Worm (Caenorhabditis elegans) whole organism, L1 larva: Measurements from ENCODE around the gene aco-2.

ENCODE experiments used
- ces-1 ChIP-seq: fragments of 150-350 bp; optimal IDR thresholded peaks from 2 replicates; lab custom pipeline; 2014; ENCODE audit warnings: missing biosample characterization, missing genetic modification reagents, missing genetic modification characterization
- elt-2 ChIP-seq: sonication (generic microtip); optimal IDR thresholded peaks from 2 replicates; lab custom pipeline; 2016; ENCODE audit warnings: missing genetic modification characterization, mild to moderate bottlenecking, inconsistent platforms, missing compliant biosample characterization, missing genetic modification reagents
- fkh-4 ChIP-seq: sonication (generic microtip); optimal IDR thresholded peaks from 2 replicates; lab custom pipeline; 2016; ENCODE audit warnings: missing compliant biosample characterization, missing genetic modification characterization, borderline replicate concordance
- lin-14 ChIP-seq: fragments of 200-800 bp; sonication (Bioruptor generic); optimal IDR thresholded peaks from 2 replicates; lab custom pipeline; 2018; ENCODE audit warnings: mild to moderate bottlenecking, missing genetic modification characterization, moderate library complexity, missing compliant biosample characterization
- lin-15B ChIP-seq: fragments of 150-350 bp; sonication (generic microtip); optimal IDR thresholded peaks from 3 replicates; lab custom pipeline; 2014; ENCODE audit warnings: missing biosample characterization, missing genetic modification characterization
- lin-39 ChIP-seq: fragments of 150-350 bp; optimal IDR thresholded peaks from 2 replicates; lab custom pipeline; 2014; ENCODE audit warnings: missing biosample characterization, missing genetic modification reagents, missing genetic modification characterization
- lsy-2 ChIP-seq, 2 experiments: fragments of 150-350 bp; optimal IDR thresholded peaks; 2 replicates each; lab custom pipeline; 2014; ENCODE audit warnings: missing biosample characterization in 2 of 2, missing genetic modification characterization in 2 of 2
- nhr-11 ChIP-seq: fragments of 150-350 bp; optimal IDR thresholded peaks from 2 replicates; lab custom pipeline; 2014; ENCODE audit warnings: missing biosample characterization, missing genetic modification characterization
- snpc-4 ChIP-seq: fragments of 150-350 bp; optimal IDR thresholded peaks from 2 replicates; lab custom pipeline; 2014; ENCODE audit warnings: missing biosample characterization, missing genetic modification characterization
- unc-86 ChIP-seq: sonication (generic microtip); optimal IDR thresholded peaks from 2 replicates; lab custom pipeline; 2016; ENCODE audit warnings: missing genetic modification characterization, missing compliant biosample characterization
- ztf-11 ChIP-seq, 2 experiments: sonication (generic microtip); optimal IDR thresholded peaks; 2 replicates each; lab custom pipeline; 2016 to 2017; ENCODE audit warnings: missing genetic modification characterization in 2 of 2, missing biosample characterization in 1 of 2, missing compliant biosample characterization in 1 of 2

ce11 chrIII:7953208-7953607, 20.3 kb upstream of the aco-2 start, which contains the start of gene let-754:
- no peak for TF ChIP-seq lin-39
- TF ChIP-seq lin-14 (GFP tag; lab: Kevin White, UChicago), result no peak
- no peak for TF ChIP-seq elt-2 (tag; lab: Kevin White, UChicago)
- no peak for TF ChIP-seq ces-1 (GFP tag; lab: Kevin White, UChicago)
- no peak for TF ChIP-seq snpc-4 (tag; lab: Kevin White, UChicago)
- TF ChIP-seq unc-86 (tag; lab: Kevin White, UChicago), result no peak
- TF ChIP-seq lsy-2 (tag; optimal IDR thresholded peaks at IDR 0.05; lab: Kevin White, UChicago), result no peak
- no peak for TF ChIP-seq lin-15B
- TF ChIP-seq ztf-11 (tag; optimal IDR thresholded peaks at IDR 0.05; lab: Kevin White, UChicago), result no peak
- no peak for TF ChIP-seq fkh-4 (tag; lab: Kevin White, UChicago)
- TF ChIP-seq nhr-11 (tag; lab: Kevin White, UChicago), result no peak
